Fruit fly (Drosophila melanogaster): ENCODE measurements around the gene CG11581.

dm6 chrX:14176623-14177022 is at the start of gene CG11581:
- TF ChIP-seq psq (optimal IDR thresholded peaks at IDR 0.05) (no peak), CG8478 (optimal IDR thresholded peaks at IDR 0.05) (no peak), pan (optimal IDR thresholded peaks at IDR 0.05) (no peak)
